Fruit fly (Drosophila melanogaster) whole organism, embryonic: Measurements from ENCODE around the gene CG11030.

Experiments
- B-H2 ChIP-seq: fragments of 200-800 bp; sonication (Bioruptor generic); optimal IDR thresholded peaks from 2 replicates; lab custom pipeline; 2018; ENCODE audit warnings: missing biosample characterization, mild to moderate bottlenecking, missing genetic modification characterization
- Bdp1 ChIP-seq: fragments of 200-800 bp; sonication (Bioruptor generic); optimal IDR thresholded peaks from 3 replicates; lab custom pipeline; 2016; ENCODE audit warnings: missing biosample characterization, missing genetic modification characterization
- CG11504 ChIP-seq: fragments of 200-800 bp; sonication (Bioruptor generic); optimal IDR thresholded peaks from 3 replicates; lab custom pipeline; 2019; ENCODE audit warnings: missing biosample characterization, mild to moderate bottlenecking, missing genetic modification characterization, moderate library complexity
- CG12299 ChIP-seq: fragments of 200-800 bp; sonication (Bioruptor generic); optimal IDR thresholded peaks from 2 replicates; lab custom pipeline; 2018; ENCODE audit warnings: missing biosample characterization, mild to moderate bottlenecking, missing genetic modification characterization
- CG14050 ChIP-seq: fragments of 200-800 bp; sonication (Bioruptor generic); IDR thresholded peaks from 3 replicates; pipeline ENCODE4 v1.3.6; 2022; ENCODE audit warnings: missing biosample characterization, missing genetic modification characterization
- CG17568 ChIP-seq: fragments of 200-800 bp; sonication (Bioruptor generic); optimal IDR thresholded peaks from 2 replicates; lab custom pipeline; 2018; ENCODE audit warnings: missing biosample characterization, mild to moderate bottlenecking, missing genetic modification characterization, moderate library complexity
- CG18011 ChIP-seq: fragments of 200-800 bp; sonication (Bioruptor generic); optimal IDR thresholded peaks from 2 replicates; lab custom pipeline; 2017; ENCODE audit warnings: missing biosample characterization, missing genetic modification characterization, mild to moderate bottlenecking, moderate library complexity, missing genotype
- CG2889 ChIP-seq: fragments of 200-800 bp; sonication (Bioruptor generic); IDR thresholded peaks from 3 replicates; pipeline ENCODE4 v1.3.6; 2022; ENCODE audit warnings: missing biosample characterization, missing genetic modification characterization
- CG6254 ChIP-seq: fragments of 200-800 bp; sonication (Bioruptor generic); optimal IDR thresholded peaks from 3 replicates; lab custom pipeline; 2017; ENCODE audit warnings: mild to moderate bottlenecking, missing biosample characterization, missing genetic modification reagents, missing genetic modification characterization
- CG8388 ChIP-seq: fragments of 200-800 bp; sonication (Bioruptor generic); optimal IDR thresholded peaks from 2 replicates; lab custom pipeline; 2019; ENCODE audit warnings: missing biosample characterization, mild to moderate bottlenecking, missing genetic modification characterization, moderate library complexity
- CG8944 ChIP-seq: fragments of 200-800 bp; sonication (Bioruptor generic); optimal IDR thresholded peaks from 3 replicates; lab custom pipeline; 2016; ENCODE audit warnings: missing biosample characterization, missing genetic modification characterization
- CG9876 ChIP-seq: fragments of 200-800 bp; sonication (Bioruptor generic); optimal IDR thresholded peaks from 2 replicates; lab custom pipeline; 2016; ENCODE audit warnings: missing biosample characterization, missing genetic modification characterization
- CrebB ChIP-seq: fragments of 200-800 bp; sonication (Bioruptor generic); optimal IDR thresholded peaks from 3 replicates; lab custom pipeline; 2018; ENCODE audit warnings: missing biosample characterization, mild to moderate bottlenecking, missing genetic modification characterization
- Dfd ChIP-seq, 2 experiments: fragments of >200 bp; optimal IDR thresholded peaks; 2 replicates each; lab custom pipeline; 2017; ENCODE audit warnings: missing biosample characterization in 2 of 2, missing genetic modification characterization in 2 of 2
- Fer3 ChIP-seq: fragments of 200-800 bp; sonication (Bioruptor generic); optimal IDR thresholded peaks from 2 replicates; lab custom pipeline; 2018; ENCODE audit warnings: missing biosample characterization, mild to moderate bottlenecking, missing genetic modification characterization, moderate library complexity
- HLHmδ ChIP-seq: fragments of 200-800 bp; sonication (Bioruptor generic); optimal IDR thresholded peaks from 2 replicates; lab custom pipeline; 2018; ENCODE audit warnings: missing biosample characterization, mild to moderate bottlenecking, missing genetic modification characterization, moderate library complexity
- Hey ChIP-seq: fragments of 200-800 bp; sonication (Bioruptor generic); optimal IDR thresholded peaks from 3 replicates; lab custom pipeline; 2018; ENCODE audit warnings: missing biosample characterization, mild to moderate bottlenecking, missing genetic modification characterization
- Lim3 ChIP-seq: fragments of 200-800 bp; sonication (Bioruptor generic); IDR thresholded peaks from 2 replicates; pipeline ENCODE4 v1.3.6; 2022; ENCODE audit warnings: missing biosample characterization, missing genetic modification characterization
- MESR4 ChIP-seq: fragments of 200-800 bp; sonication (Bioruptor generic); optimal IDR thresholded peaks from 2 replicates; lab custom pipeline; 2018; ENCODE audit warnings: missing biosample characterization, mild to moderate bottlenecking, missing genetic modification characterization, moderate library complexity
- Poxn ChIP-seq: fragments of 200-800 bp; sonication (Bioruptor generic); IDR thresholded peaks from 2 replicates; pipeline ENCODE4 v1.3.6; 2022; ENCODE audit warnings: missing biosample characterization, missing genetic modification characterization
- Stat92E ChIP-seq, 3 experiments: fragments of >200 bp in 2 of 3; fragments of 200-800 bp in 1 of 3; sonication (Bioruptor generic) in 1 of 3; optimal IDR thresholded peaks; 2 replicates each; lab custom pipeline; 2017 to 2019; ENCODE audit warnings: missing biosample characterization in 3 of 3, missing genetic modification characterization in 3 of 3, mild to moderate bottlenecking in 1 of 3, moderate library complexity in 1 of 3
- abd-A ChIP-seq: fragments of 200-800 bp; sonication (Bioruptor generic); optimal IDR thresholded peaks from 3 replicates; lab custom pipeline; 2019; ENCODE audit warnings: missing biosample characterization, mild to moderate bottlenecking, missing genetic modification characterization, moderate library complexity
- ase ChIP-seq: fragments of 200-800 bp; sonication (Bioruptor generic); IDR thresholded peaks from 3 replicates; pipeline ENCODE4 v1.3.6; 2022; ENCODE audit warnings: missing biosample characterization, missing genetic modification characterization
- chif ChIP-seq, 2 experiments: fragments of 200-800 bp; sonication (Bioruptor generic); optimal IDR thresholded peaks; 3 replicates each; lab custom pipeline; 2016; ENCODE audit warnings: missing biosample characterization in 2 of 2, missing genetic modification characterization in 2 of 2
- fd64A ChIP-seq: fragments of 200-800 bp; sonication (Bioruptor generic); optimal IDR thresholded peaks from 3 replicates; lab custom pipeline; 2018; ENCODE audit warnings: missing biosample characterization, mild to moderate bottlenecking, missing genetic modification characterization
- fd96Cb ChIP-seq: fragments of 200-800 bp; sonication (Bioruptor generic); optimal IDR thresholded peaks from 2 replicates; lab custom pipeline; 2018; ENCODE audit warnings: missing biosample characterization, mild to moderate bottlenecking, missing genetic modification characterization, moderate library complexity
- ftz-f1 ChIP-seq: fragments of 200-800 bp; sonication (Bioruptor generic); optimal IDR thresholded peaks from 2 replicates; lab custom pipeline; 2016; ENCODE audit warnings: missing biosample characterization, missing genetic modification characterization
- gce ChIP-seq: fragments of 200-800 bp; sonication (Bioruptor generic); IDR thresholded peaks from 3 replicates; pipeline ENCODE4 v1.3.6; 2022; ENCODE audit warnings: missing biosample characterization, missing genetic modification characterization
- gfzf ChIP-seq: fragments of 200-800 bp; sonication (Bioruptor generic); optimal IDR thresholded peaks from 2 replicates; lab custom pipeline; 2016; ENCODE audit warnings: missing biosample characterization, mild to moderate bottlenecking, missing genetic modification characterization, moderate library complexity
- grn ChIP-seq: fragments of 200-800 bp; sonication (Bioruptor generic); optimal IDR thresholded peaks from 3 replicates; lab custom pipeline; 2017; ENCODE audit warnings: missing biosample characterization, missing genetic modification characterization
- her ChIP-seq: fragments of 200-800 bp; sonication (Bioruptor generic); optimal IDR thresholded peaks from 2 replicates; lab custom pipeline; 2016; ENCODE audit warnings: missing biosample characterization, missing genetic modification characterization
- kah ChIP-seq: fragments of 200-800 bp; sonication (Bioruptor generic); optimal IDR thresholded peaks from 2 replicates; lab custom pipeline; 2018; ENCODE audit warnings: missing biosample characterization, mild to moderate bottlenecking, missing genetic modification characterization
- klu ChIP-seq: fragments of 200-800 bp; sonication (Bioruptor generic); IDR thresholded peaks from 2 replicates; pipeline ENCODE4 v1.3.6; 2022; ENCODE audit warnings: missing biosample characterization, missing genetic modification characterization
- kni ChIP-seq: fragments of 200-800 bp; sonication (Bioruptor generic); optimal IDR thresholded peaks from 3 replicates; lab custom pipeline; 2017; ENCODE audit warnings: mild to moderate bottlenecking, missing biosample characterization, missing genetic modification reagents, missing genetic modification characterization
- lbe ChIP-seq: fragments of 200-800 bp; sonication (Bioruptor generic); optimal IDR thresholded peaks from 2 replicates; lab custom pipeline; 2016; ENCODE audit warnings: missing biosample characterization, mild to moderate bottlenecking, missing genetic modification characterization
- lilli ChIP-seq: fragments of 200-800 bp; sonication (Bioruptor generic); optimal IDR thresholded peaks from 3 replicates; lab custom pipeline; 2016; ENCODE audit warnings: missing biosample characterization, missing genetic modification characterization
- lmd ChIP-seq: fragments of 200-800 bp; sonication (Bioruptor generic); IDR thresholded peaks from 2 replicates; pipeline ENCODE4 v1.3.6; 2022; ENCODE audit warnings: missing biosample characterization, missing genetic modification characterization
- mam ChIP-seq: fragments of 200-800 bp; sonication (Bioruptor generic); optimal IDR thresholded peaks from 3 replicates; lab custom pipeline; 2016; ENCODE audit warnings: missing biosample characterization, missing genetic modification characterization
- odd ChIP-seq: fragments of 200-800 bp; sonication (Bioruptor generic); optimal IDR thresholded peaks from 2 replicates; lab custom pipeline; 2017; ENCODE audit warnings: missing biosample characterization, mild to moderate bottlenecking, missing genetic modification characterization
- pfk ChIP-seq: fragments of 200-800 bp; sonication (Bioruptor generic); optimal IDR thresholded peaks from 2 replicates; lab custom pipeline; 2018; ENCODE audit warnings: missing biosample characterization, mild to moderate bottlenecking, missing genetic modification characterization, moderate library complexity
- pita ChIP-seq: fragments of 200-800 bp; sonication (Bioruptor generic); optimal IDR thresholded peaks from 2 replicates; lab custom pipeline; 2017; ENCODE audit warnings: missing biosample characterization, mild to moderate bottlenecking, missing genetic modification characterization
- pros ChIP-seq: fragments of 200-800 bp; sonication (Bioruptor generic); optimal IDR thresholded peaks from 3 replicates; lab custom pipeline; 2019; ENCODE audit warnings: missing biosample characterization, mild to moderate bottlenecking, missing genetic modification characterization, moderate library complexity
- seq ChIP-seq: fragments of 200-800 bp; sonication (Bioruptor generic); IDR thresholded peaks from 2 replicates; pipeline ENCODE4 v1.3.6; 2022; ENCODE audit warnings: missing biosample characterization, missing genetic modification characterization
- wdn ChIP-seq: fragments of 200-800 bp; sonication (Bioruptor generic); IDR thresholded peaks from 2 replicates; pipeline ENCODE4 v1.3.6; 2022; ENCODE audit warnings: missing biosample characterization, missing genetic modification characterization
- zen ChIP-seq: fragments of 200-800 bp; sonication (Bioruptor generic); optimal IDR thresholded peaks from 3 replicates; lab custom pipeline; 2018; ENCODE audit warnings: missing biosample characterization, mild to moderate bottlenecking, missing genetic modification characterization, moderate library complexity
- zen2 ChIP-seq: fragments of 200-800 bp; sonication (Bioruptor generic); IDR thresholded peaks from 3 replicates; pipeline ENCODE4 v1.3.6; 2022; ENCODE audit warnings: missing biosample characterization, missing genetic modification characterization; ENCODE audit not compliant: partially characterized antibody
- zfh2 ChIP-seq: fragments of 200-800 bp; sonication (Bioruptor generic); optimal IDR thresholded peaks from 2 replicates; lab custom pipeline; 2016; ENCODE audit warnings: missing biosample characterization, missing genetic modification characterization

The CG11030 gene

dm6 chr2L:5706074-5706473, 18.4 kb upstream of the CG11030 start, which contains the start of gene CG7236:
TSS of gene CG7236 (plus strand) at chr2L:5706374.
- TF ChIP-seq gce (GFP tag; lab: Robert Waterston, UW) (0 out of 3 replicates have a peak, but pooled peaks have one; percentile 30), CG2889 (no peak)
- TF ChIP-seq, all 482 proteins: peak for 1

- TF ChIP-seq abd-A, result no peak
- no peak for TF ChIP-seq pita (GFP tag; lab: Kevin White, UChicago)
- no peak for TF ChIP-seq Stat92E (GFP tag; optimal IDR thresholded peaks at IDR 0.05; lab: Kevin White, UChicago)
- no peak for TF ChIP-seq CG18011 (GFP tag; lab: Kevin White, UChicago)
- no peak for TF ChIP-seq B-H2
- no peak for TF ChIP-seq CG11504
- no peak for TF ChIP-seq CG14050 (GFP tag; lab: Robert Waterston, UW)
- TF ChIP-seq CG8944 (GFP tag; lab: Kevin White, UChicago), result no peak
- no peak for TF ChIP-seq chif (GFP tag; optimal IDR thresholded peaks at IDR 0.05; lab: Kevin White, UChicago)
- no peak for TF ChIP-seq Lim3
- no peak for TF ChIP-seq gfzf (GFP tag; lab: Kevin White, UChicago)
- TF ChIP-seq Poxn, result no peak
- no peak for TF ChIP-seq zfh2 (GFP tag; lab: Kevin White, UChicago)
- no peak for TF ChIP-seq mam (GFP tag; lab: Kevin White, UChicago)
- TF ChIP-seq lilli (GFP tag; lab: Kevin White, UChicago), result no peak
These were observed 7.9 kb upstream of the CG11030 start, which contains the start of the genes CG14007 and CG34011 for dm6 chr2L:5716580-5716979. TSS of gene CG14007 (minus strand) at chr2L:5716680. TSS of gene CG34011 (plus strand) at chr2L:5716701.

dm6 chr2L:5720407-5721228, 3.8 kb upstream of the CG11030 start, which contains the start of the genes CG11149 and sip1:
TSS of gene CG11149 (minus strand) at chr2L:5720899.
TSS of gene sip1 (plus strand) at chr2L:5721051.
- no peak for TF ChIP-seq pros
- TF ChIP-seq CG6254 (GFP tag; lab: Kevin White, UChicago), result no peak
- TF ChIP-seq ftz-f1 (GFP tag; lab: Kevin White, UChicago), result no peak
- TF ChIP-seq MESR4 (GFP tag; lab: Kevin White, UChicago), result peak; percentile 13
- TF ChIP-seq her (GFP tag; lab: Kevin White, UChicago), result no peak
- no peak for TF ChIP-seq seq (GFP tag; lab: Robert Waterston, UW)
- peak; percentile 76; the same call in 2 of the 3 replicates for TF ChIP-seq zen2 (GFP tag; lab: Robert Waterston, UW)
- TF ChIP-seq fd64A (GFP tag; lab: Kevin White, UChicago), result no peak
- TF ChIP-seq grn (GFP tag; lab: Kevin White, UChicago), result peak; percentile 70
- TF ChIP-seq HLHmδ (GFP tag; lab: Kevin White, UChicago), result no peak
- TF ChIP-seq CG12299, result no peak
- TF ChIP-seq lmd (GFP tag; lab: Robert Waterston, UW), result no peak
- TF ChIP-seq zen (tag; lab: Kevin White, UChicago), result no peak
- no peak for TF ChIP-seq kni (GFP tag; lab: Kevin White, UChicago)
- TF ChIP-seq CG17568 (GFP tag; lab: Kevin White, UChicago), result no peak
- TF ChIP-seq CrebB (tag; lab: Kevin White, UChicago), result no peak
- no peak for TF ChIP-seq Hey (tag; lab: Kevin White, UChicago)
- no peak for TF ChIP-seq fd96Cb (tag; lab: Kevin White, UChicago)
- TF ChIP-seq pfk, result no peak
- TF ChIP-seq klu (GFP tag; lab: Robert Waterston, UW), result no peak
- no peak for TF ChIP-seq Bdp1 (GFP tag; lab: Kevin White, UChicago)
- TF ChIP-seq odd (GFP tag; lab: Kevin White, UChicago), result no peak
- no peak for TF ChIP-seq wdn
- no peak for TF ChIP-seq lbe
- TF ChIP-seq kah (GFP tag; lab: Kevin White, UChicago), result no peak
- no peak for TF ChIP-seq ase (GFP tag; lab: Robert Waterston, UW)
- no peak for TF ChIP-seq Fer3 (tag; lab: Kevin White, UChicago)
- TF ChIP-seq Dfd (GFP tag; optimal IDR thresholded peaks at IDR 0.05; lab: Kevin White, UChicago), result no peak
- no peak for TF ChIP-seq CG9876 (GFP tag; lab: Kevin White, UChicago)
- no peak for TF ChIP-seq CG8388 (GFP tag; lab: Kevin White, UChicago)
